Fruit fly (Drosophila melanogaster): ENCODE measurements around the gene lz.

The lz gene

DNA sequence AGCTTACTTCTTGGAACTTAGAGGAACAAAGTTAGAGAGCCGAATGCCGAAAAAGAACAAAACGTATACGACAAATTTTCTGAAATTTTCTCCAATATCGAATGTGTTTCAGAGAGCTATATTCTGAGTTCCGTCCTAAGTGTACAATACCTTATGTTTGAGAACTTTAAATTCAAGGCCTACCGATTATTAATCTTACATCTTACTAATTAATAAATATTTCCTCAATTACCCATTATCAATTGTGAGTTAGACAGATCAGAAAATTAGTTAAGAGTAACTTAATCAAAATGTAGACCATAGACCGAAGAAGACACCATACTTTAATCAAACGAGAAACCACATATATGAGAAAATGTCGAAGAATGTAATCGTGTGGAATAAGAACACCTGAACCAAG, 45.9 kb downstream of the lz start, which contains the start of gene CG34450:
TSS of gene CG34450 (minus strand) at position 101 of the 400 bp plus-strand sequence.
- TF ChIP-seq Drgx (GFP tag; IDR thresholded peaks at IDR 0.05), result no peak
- TF ChIP-seq az2 (GFP tag; optimal IDR thresholded peaks at IDR 0.05), result no peak
- TF ChIP-seq slou (GFP tag; optimal IDR thresholded peaks at IDR 0.05), result no peak
- TF ChIP-seq Xbp1 (GFP tag; optimal IDR thresholded peaks at IDR 0.05), result no peak
- TF ChIP-seq kah (GFP tag; optimal IDR thresholded peaks at IDR 0.05), result no peak
- TF ChIP-seq klu (GFP tag; IDR thresholded peaks at IDR 0.05), result no peak
- no peak for TF ChIP-seq mirr (GFP tag; optimal IDR thresholded peaks at IDR 0.05)
- TF ChIP-seq trh (GFP tag; optimal IDR thresholded peaks at IDR 0.05), result no peak
- TF ChIP-seq CG4282 (GFP tag; optimal IDR thresholded peaks at IDR 0.05), result no peak
- TF ChIP-seq CG10462 (GFP tag; optimal IDR thresholded peaks at IDR 0.05), result no peak
- no peak for TF ChIP-seq CG7928 (GFP tag; optimal IDR thresholded peaks at IDR 0.05)
- TF ChIP-seq CG11504 (tag; optimal IDR thresholded peaks at IDR 0.05), result no peak
- no peak for TF ChIP-seq Pdp1 (GFP tag; optimal IDR thresholded peaks at IDR 0.05)
- no peak for TF ChIP-seq CG17328 (GFP tag; IDR thresholded peaks at IDR 0.05)
- no peak for TF ChIP-seq Myb (GFP tag; optimal IDR thresholded peaks at IDR 0.05)

DNA sequence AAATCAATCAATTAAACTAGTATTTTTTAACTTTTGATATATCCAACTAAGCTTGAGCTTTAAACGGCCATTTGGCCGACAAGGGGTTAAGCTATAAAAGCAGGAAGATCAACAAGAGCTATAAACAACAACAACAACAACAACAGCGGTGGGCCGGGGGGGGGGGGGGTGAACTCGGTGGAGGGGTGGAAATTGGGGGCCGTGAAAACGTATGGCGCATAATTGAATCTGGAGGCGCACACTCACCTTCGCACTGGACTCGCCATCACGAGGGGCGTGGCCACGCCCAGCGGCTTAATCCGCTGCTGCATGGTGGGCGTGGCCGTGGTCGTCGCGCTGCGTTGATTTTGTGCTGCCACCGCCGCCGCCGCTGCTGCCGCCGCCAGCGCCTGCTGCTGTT, 47.8 kb downstream of the lz start:
- TF ChIP-seq chinmo (GFP tag; IDR thresholded peaks at IDR 0.05; ENCODE audit: partially characterized antibody), result peak; percentile 73; the same call in 1 of the 4 replicates
- TF ChIP-seq nau (GFP tag; optimal IDR thresholded peaks at IDR 0.05), result no peak
- no peak for TF ChIP-seq dmrt11E (tag; optimal IDR thresholded peaks at IDR 0.05)
- no peak for TF ChIP-seq CG18262 (tag; optimal IDR thresholded peaks at IDR 0.05)
- no peak for TF ChIP-seq HmgD (GFP tag; optimal IDR thresholded peaks at IDR 0.05)
- no peak for TF ChIP-seq Atf3 (GFP tag; optimal IDR thresholded peaks at IDR 0.05)
- peak; percentile 55 for TF ChIP-seq CG4360 (GFP tag; IDR thresholded peaks at IDR 0.05)
- peak; percentile 38; the same call in 1 of the 3 replicates for TF ChIP-seq CG6175 (GFP tag; IDR thresholded peaks at IDR 0.05)
- no peak for TF ChIP-seq Sox102F (GFP tag; optimal IDR thresholded peaks at IDR 0.05)
- 0 out of 2 replicates have a peak, but pooled peaks have one; percentile 9 for TF ChIP-seq HLH3B (GFP tag; IDR thresholded peaks at IDR 0.05)
- 0 out of 2 replicates have a peak, but pooled peaks have one; percentile 37 for TF ChIP-seq CG42726 (GFP tag; IDR thresholded peaks at IDR 0.05; ENCODE audit: partially characterized antibody)
- TF ChIP-seq CG12104 (GFP tag; optimal IDR thresholded peaks at IDR 0.05), result no peak
- TF ChIP-seq Blimp-1 (GFP tag; optimal IDR thresholded peaks at IDR 0.05), result peak; percentile 9
- no peak for TF ChIP-seq pb (GFP tag; optimal IDR thresholded peaks at IDR 0.05)
- TF ChIP-seq phol (tag; optimal IDR thresholded peaks at IDR 0.05), result peak; percentile 6
- no peak for TF ChIP-seq CG33213 (GFP tag; optimal IDR thresholded peaks at IDR 0.05)
- peak; percentile 8 for TF ChIP-seq CG10979 (tag; optimal IDR thresholded peaks at IDR 0.05)
- 0 out of 2 replicates have a peak, but pooled peaks have one; percentile 9 for TF ChIP-seq ttk (GFP tag; IDR thresholded peaks at IDR 0.05)
- no peak for TF ChIP-seq CG15011 (GFP tag; optimal IDR thresholded peaks at IDR 0.05)
- TF ChIP-seq Atf-2 (GFP tag; optimal IDR thresholded peaks at IDR 0.05), result no peak
- peak; percentile 10 for TF ChIP-seq Meics (GFP tag; optimal IDR thresholded peaks at IDR 0.05)
- 0 out of 2 replicates have a peak, but pooled peaks have one; percentile 10 for TF ChIP-seq Drgx (GFP tag; IDR thresholded peaks at IDR 0.05)
- no peak for TF ChIP-seq CG16779 (GFP tag; IDR thresholded peaks at IDR 0.05)
- no peak for TF ChIP-seq lov (optimal IDR thresholded peaks at IDR 0.05)
- 0 out of 3 replicates have a peak, but pooled peaks have one; percentile 46 for TF ChIP-seq lov (GFP tag; IDR thresholded peaks at IDR 0.05)
- no peak for TF ChIP-seq CG1602 (GFP tag; optimal IDR thresholded peaks at IDR 0.05)
- peak; percentile 32; the same call in 1 of the 2 replicates for TF ChIP-seq Rfx (GFP tag; IDR thresholded peaks at IDR 0.05)
- 0 out of 3 replicates have a peak, but pooled peaks have one; percentile 33 for TF ChIP-seq sr (GFP tag; IDR thresholded peaks at IDR 0.05)
- TF ChIP-seq crol (GFP tag; IDR thresholded peaks at IDR 0.05), result peak; percentile 86
- TF ChIP-seq sna (GFP tag; IDR thresholded peaks at IDR 0.05; ENCODE audit: partially characterized antibody), result no peak
- peak in 1 of 2 experiments; percentile 14 for TF ChIP-seq bsh (GFP tag; optimal IDR thresholded peaks at IDR 0.05)
- 0 out of 3 replicates have a peak, but pooled peaks have one; percentile 38 for TF ChIP-seq z (GFP tag; IDR thresholded peaks at IDR 0.05)
- TF ChIP-seq Nf-YA (GFP tag; IDR thresholded peaks at IDR 0.05), result 0 out of 2 replicates have a peak, but pooled peaks have one; percentile 17
- TF ChIP-seq ewg (GFP tag; optimal IDR thresholded peaks at IDR 0.05), result no peak
- TF ChIP-seq Mad (GFP tag; optimal IDR thresholded peaks at IDR 0.05), result no peak
- TF ChIP-seq BEAF-32 (GFP tag; optimal IDR thresholded peaks at IDR 0.05), result no peak

Data from whole organism, embryonic.